Worm (Caenorhabditis elegans): ENCODE data around the gene C56E6.7.

DNA sequence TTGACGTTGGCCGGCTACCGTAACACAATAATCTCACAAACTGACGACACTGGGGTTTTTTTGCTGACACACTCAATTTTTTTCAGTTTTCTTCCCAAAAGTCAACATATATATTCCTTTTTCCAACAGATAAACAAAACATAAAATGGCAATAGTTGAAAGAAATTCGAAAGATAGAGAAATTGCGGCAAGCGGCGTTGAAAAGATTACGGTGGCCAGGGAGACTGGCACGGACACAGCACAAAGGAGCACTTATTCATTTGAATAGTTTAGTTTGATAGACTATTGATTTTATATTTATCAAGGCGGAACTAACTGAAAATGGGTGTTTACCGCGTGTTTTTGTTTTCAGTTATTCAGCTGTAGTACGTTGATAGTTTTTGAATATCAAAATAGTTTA, 4.9 kb downstream of the C56E6.7 start, which contains the start of gene toe-2:
- TF ChIP-seq unc-39 (tag; optimal IDR thresholded peaks at IDR 0.05) (no peak), ztf-11 (tag; optimal IDR thresholded peaks at IDR 0.05) (no peak), unc-62 (GFP tag; optimal IDR thresholded peaks at IDR 0.05) (no peak), unc-120 (tag; optimal IDR thresholded peaks at IDR 0.05; ENCODE audit: poor library complexity, severe bottlenecking) (no peak), sptf-1 (tag; optimal IDR thresholded peaks at IDR 0.05) (no peak)
